Fruit fly (Drosophila melanogaster) whole organism, embryonic: ENCODE measurements around the gene CG43980.

Experiments used
- Awh ChIP-seq: fragments of 200-800 bp; sonication (Bioruptor generic); IDR thresholded peaks from 2 replicates; pipeline ENCODE4, ENCODE4 v1.3.6; 2022; ENCODE audit warnings: missing biosample characterization, missing genetic modification characterization
- Blimp-1 ChIP-seq: fragments of 200-800 bp; sonication (Bioruptor generic); optimal IDR thresholded peaks from 3 replicates; lab custom pipeline; 2018; ENCODE audit warnings: missing biosample characterization, missing genetic modification characterization, mild to moderate bottlenecking, moderate library complexity, missing genetic modification reagents
- CG10959 ChIP-seq: fragments of 200-800 bp; sonication (Bioruptor generic); IDR thresholded peaks from 2 replicates; pipeline ENCODE4 v1.3.6; 2022; ENCODE audit warnings: missing biosample characterization, missing genetic modification characterization
- CG12659 ChIP-seq: fragments of 200-800 bp; sonication (Bioruptor generic); optimal IDR thresholded peaks from 3 replicates; lab custom pipeline; 2017; ENCODE audit warnings: mild to moderate bottlenecking, missing biosample characterization, missing genetic modification reagents, missing genetic modification characterization
- CG12744 ChIP-seq: fragments of 200-800 bp; sonication (Bioruptor generic); optimal IDR thresholded peaks from 2 replicates; lab custom pipeline; 2016; ENCODE audit warnings: missing biosample characterization, missing genetic modification characterization
- CG12769 ChIP-seq: fragments of 200-800 bp; sonication (Bioruptor generic); optimal IDR thresholded peaks from 2 replicates; lab custom pipeline; 2019; ENCODE audit warnings: missing biosample characterization, mild to moderate bottlenecking, missing genetic modification characterization, moderate library complexity
- CG1602 ChIP-seq: fragments of 200-800 bp; sonication (Bioruptor generic); optimal IDR thresholded peaks from 3 replicates; lab custom pipeline; 2016; ENCODE audit warnings: missing biosample characterization, missing genetic modification characterization
- CG16863 ChIP-seq: fragments of 200-800 bp; sonication (Bioruptor generic); optimal IDR thresholded peaks from 3 replicates; lab custom pipeline; 2016; ENCODE audit warnings: missing biosample characterization, missing genetic modification characterization
- CG7745 ChIP-seq: fragments of 200-800 bp; sonication (Bioruptor generic); optimal IDR thresholded peaks from 2 replicates; lab custom pipeline; 2018; ENCODE audit warnings: missing biosample characterization, mild to moderate bottlenecking, missing genetic modification characterization, moderate library complexity
- CG9437 ChIP-seq: fragments of 200-800 bp; sonication (Bioruptor generic); optimal IDR thresholded peaks from 2 replicates; lab custom pipeline; 2018; ENCODE audit warnings: missing biosample characterization, mild to moderate bottlenecking, missing genetic modification characterization
- D ChIP-seq, 2 experiments: fragments of 200-800 bp in 1 of 2; fragments of >200 bp in 1 of 2; sonication (Bioruptor generic) in 1 of 2; optimal IDR thresholded peaks; 2 replicates in 1 of 2; 3 replicates in 1 of 2; lab custom pipeline; 2017; ENCODE audit warnings: mild to moderate bottlenecking in 1 of 2, missing biosample characterization in 1 of 2, missing genetic modification characterization in 1 of 2, missing genetic modification reagents in 1 of 2
- Fer2 ChIP-seq: fragments of 200-800 bp; sonication (Bioruptor generic); optimal IDR thresholded peaks from 2 replicates; lab custom pipeline; 2018; ENCODE audit warnings: missing biosample characterization, mild to moderate bottlenecking, missing genetic modification characterization, moderate library complexity
- Hr39 ChIP-seq: fragments of >200 bp; optimal IDR thresholded peaks from 2 replicates; lab custom pipeline; 2017
- Kr ChIP-seq: fragments of 200-800 bp; sonication (Bioruptor generic); optimal IDR thresholded peaks from 2 replicates; lab custom pipeline; 2017; ENCODE audit warnings: missing biosample characterization, mild to moderate bottlenecking, missing genetic modification characterization
- Med ChIP-seq: fragments of 200-800 bp; sonication (Bioruptor generic); peaks from one replicate; lab custom pipeline; 2016; ENCODE audit warnings: missing biosample characterization, missing genetic modification characterization, mild to moderate bottlenecking, inconsistent platforms, moderate library complexity
- abd-A ChIP-seq: fragments of 200-800 bp; sonication (Bioruptor generic); optimal IDR thresholded peaks from 3 replicates; lab custom pipeline; 2019; ENCODE audit warnings: missing biosample characterization, mild to moderate bottlenecking, missing genetic modification characterization, moderate library complexity
- al ChIP-seq: fragments of 200-800 bp; sonication (Bioruptor generic); IDR thresholded peaks from 2 replicates; pipeline ENCODE4 v1.3.6; 2022; ENCODE audit warnings: missing biosample characterization, missing genetic modification characterization
- ase ChIP-seq: fragments of 200-800 bp; sonication (Bioruptor generic); IDR thresholded peaks from 3 replicates; pipeline ENCODE4 v1.3.6; 2022; ENCODE audit warnings: missing biosample characterization, missing genetic modification characterization
- cg ChIP-seq: fragments of 200-800 bp; sonication (Bioruptor generic); optimal IDR thresholded peaks from 3 replicates; lab custom pipeline; 2019; ENCODE audit warnings: missing biosample characterization, mild to moderate bottlenecking, missing genetic modification characterization, moderate library complexity
- chinmo ChIP-seq: fragments of 200-800 bp; sonication (Bioruptor generic); IDR thresholded peaks from 4 replicates; pipeline ENCODE4 v1.3.6; 2022; ENCODE audit warnings: missing biosample characterization, missing genetic modification characterization; ENCODE audit not compliant: partially characterized antibody
- grn ChIP-seq: fragments of 200-800 bp; sonication (Bioruptor generic); optimal IDR thresholded peaks from 3 replicates; lab custom pipeline; 2017; ENCODE audit warnings: missing biosample characterization, missing genetic modification characterization
- kni ChIP-seq: fragments of 200-800 bp; sonication (Bioruptor generic); optimal IDR thresholded peaks from 3 replicates; lab custom pipeline; 2017; ENCODE audit warnings: mild to moderate bottlenecking, missing biosample characterization, missing genetic modification reagents, missing genetic modification characterization
- nerfin-2 ChIP-seq: fragments of 200-800 bp; sonication (Bioruptor generic); IDR thresholded peaks from 2 replicates; pipeline ENCODE4 v1.3.6; 2022; ENCODE audit warnings: missing biosample characterization, missing genetic modification characterization; ENCODE audit not compliant: partially characterized antibody
- p53 ChIP-seq: fragments of 200-800 bp; sonication (Bioruptor generic); optimal IDR thresholded peaks from 2 replicates; lab custom pipeline; 2016; ENCODE audit warnings: missing biosample characterization, missing genetic modification characterization
- pfk ChIP-seq: fragments of 200-800 bp; sonication (Bioruptor generic); optimal IDR thresholded peaks from 2 replicates; lab custom pipeline; 2018; ENCODE audit warnings: missing biosample characterization, mild to moderate bottlenecking, missing genetic modification characterization, moderate library complexity
- sd ChIP-seq: fragments of 200-800 bp; sonication (Bioruptor generic); optimal IDR thresholded peaks from 3 replicates; lab custom pipeline; 2018; ENCODE audit warnings: missing biosample characterization, mild to moderate bottlenecking, missing genetic modification characterization, moderate library complexity
- tll ChIP-seq, 2 experiments: fragments of 200-800 bp in 1 of 2; fragments of >200 bp in 1 of 2; sonication (Bioruptor generic) in 1 of 2; optimal IDR thresholded peaks; 2 replicates each; lab custom pipeline; 2017 to 2019; ENCODE audit warnings: missing biosample characterization in 2 of 2, missing genetic modification characterization in 2 of 2, mild to moderate bottlenecking in 1 of 2, moderate library complexity in 1 of 2
- trem ChIP-seq: fragments of 200-800 bp; optimal IDR thresholded peaks from 3 replicates; lab custom pipeline; 2019; ENCODE audit warnings: missing biosample characterization, mild to moderate bottlenecking, missing genetic modification characterization, moderate library complexity
- tx ChIP-seq: fragments of 200-800 bp; sonication (Bioruptor generic); optimal IDR thresholded peaks from 2 replicates; lab custom pipeline; 2016; ENCODE audit warnings: missing biosample characterization, missing genetic modification characterization
- zen ChIP-seq: fragments of 200-800 bp; sonication (Bioruptor generic); optimal IDR thresholded peaks from 3 replicates; lab custom pipeline; 2018; ENCODE audit warnings: missing biosample characterization, mild to moderate bottlenecking, missing genetic modification characterization, moderate library complexity

CG43980 gene

DNA sequence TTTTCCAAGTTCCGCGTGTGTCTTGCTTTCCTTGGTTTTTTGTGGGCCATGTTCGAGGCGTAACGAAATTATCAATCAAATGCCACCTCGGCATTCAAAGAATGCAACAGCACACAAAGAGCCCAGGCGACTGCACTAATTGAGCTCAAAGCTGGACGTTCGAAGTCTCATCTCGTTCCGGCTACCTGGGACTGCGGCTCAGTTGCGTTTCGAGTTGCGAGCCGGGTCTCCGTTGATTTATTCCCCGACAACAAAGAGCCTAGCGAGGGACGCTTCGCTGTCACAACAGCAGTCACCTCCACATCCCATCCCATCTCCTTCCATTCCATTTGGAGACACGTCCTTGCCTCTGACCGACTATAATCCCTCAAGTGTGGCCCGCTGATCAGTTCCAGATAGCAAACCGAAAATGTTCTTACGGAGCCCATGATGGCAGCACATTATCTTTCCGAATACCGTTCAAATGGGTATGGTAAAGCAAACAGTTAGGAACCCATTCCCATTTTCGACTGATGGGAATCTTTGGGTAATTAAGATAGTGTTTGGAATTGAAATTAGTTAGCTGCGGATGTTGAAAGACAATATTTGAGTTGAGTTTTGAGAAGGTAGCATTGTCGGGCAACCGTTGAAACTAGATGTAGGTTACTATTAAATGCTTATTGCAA, 1.7 kb upstream of the CG43980 start:
- TF ChIP-seq pfk (GFP tag; lab: Kevin White, UChicago) (peak; percentile 51), CG7745 (tag; lab: Kevin White, UChicago) (peak; percentile 50), zen (tag; lab: Kevin White, UChicago) (peak; percentile 43), ase (GFP tag; lab: Robert Waterston, UW) (no peak), Kr (GFP tag; lab: Kevin White, UChicago) (peak; percentile 25), kni (peak; percentile 56), grn (GFP tag; lab: Kevin White, UChicago) (peak; percentile 90), CG9437 (GFP tag; lab: Kevin White, UChicago) (no peak), tll (GFP tag; optimal IDR thresholded peaks at IDR 0.05; lab: Kevin White, UChicago) (peak in 1 of 2 experiments; percentile 23), D (optimal IDR thresholded peaks at IDR 0.05; lab: Kevin White, UChicago) (peak; percentile 68), D (GFP tag; optimal IDR thresholded peaks at IDR 0.05; lab: Kevin White, UChicago) (no peak), al (GFP tag; lab: Robert Waterston, UW) (0 out of 2 replicates have a peak, but pooled peaks have one; percentile 8), CG16863 (GFP tag; lab: Kevin White, UChicago) (no peak), sd (peak; percentile 34)

DNA sequence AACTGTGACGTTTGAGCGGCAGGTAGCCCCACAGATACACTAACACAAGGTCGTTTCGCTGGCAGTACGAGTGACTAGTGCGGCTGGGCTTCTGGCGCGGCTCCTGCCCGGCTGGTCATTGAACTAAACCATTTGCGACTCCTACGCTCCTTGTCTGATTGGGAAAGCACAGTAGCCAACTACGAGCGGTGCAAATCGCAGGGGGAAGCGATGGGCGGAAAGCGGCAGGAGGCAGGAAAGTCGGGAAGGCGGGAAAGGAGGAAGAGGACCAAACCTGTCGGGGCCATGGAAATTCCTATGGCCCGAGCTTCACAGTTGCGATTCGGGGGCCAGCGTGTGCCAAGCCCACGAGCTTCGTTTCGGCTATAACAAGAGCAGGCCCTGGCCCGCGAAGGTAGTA, 582 bp upstream of the CG43980 start:
- no peak for TF ChIP-seq Fer2 (tag; lab: Kevin White, UChicago)
- TF ChIP-seq CG10959: no peak
- peak; percentile 1 for TF ChIP-seq Hr39
- peak; percentile 68 for TF ChIP-seq Med (GFP tag; lab: Kevin White, UChicago)

DNA sequence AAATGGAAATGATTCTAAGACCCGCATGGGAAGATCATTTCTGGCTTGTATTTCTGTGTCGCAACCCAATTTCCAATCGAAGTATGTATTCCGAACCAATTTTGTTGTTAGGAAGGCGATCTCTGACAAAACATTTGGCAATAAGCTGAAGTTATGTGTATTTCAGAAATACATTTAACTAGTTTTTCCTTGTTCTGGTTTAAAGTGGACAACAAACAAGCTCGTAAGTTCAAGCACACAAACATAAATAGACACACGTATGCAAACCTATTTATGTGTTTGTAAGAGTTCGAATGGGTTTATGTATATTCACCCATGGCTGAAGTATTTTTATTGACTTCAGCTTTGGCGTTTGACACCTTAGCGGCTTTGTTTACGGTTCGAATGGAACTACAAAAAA, 1.1 kb downstream of the CG43980 start:
- TF ChIP-seq CG12769 (tag; lab: Kevin White, UChicago): peak; percentile 32
- TF ChIP-seq cg (GFP tag; lab: Kevin White, UChicago): peak; percentile 9
- TF ChIP-seq tx (GFP tag; lab: Kevin White, UChicago): no peak
- TF ChIP-seq sd: peak; percentile 60
- 0 out of 4 replicates have a peak, but pooled peaks have one; percentile 39 for TF ChIP-seq chinmo (GFP tag; lab: Robert Waterston, UW)
- TF ChIP-seq abd-A (tag; lab: Kevin White, UChicago): peak; percentile 59
- TF ChIP-seq trem (tag; lab: Kevin White, UChicago): no peak

DNA sequence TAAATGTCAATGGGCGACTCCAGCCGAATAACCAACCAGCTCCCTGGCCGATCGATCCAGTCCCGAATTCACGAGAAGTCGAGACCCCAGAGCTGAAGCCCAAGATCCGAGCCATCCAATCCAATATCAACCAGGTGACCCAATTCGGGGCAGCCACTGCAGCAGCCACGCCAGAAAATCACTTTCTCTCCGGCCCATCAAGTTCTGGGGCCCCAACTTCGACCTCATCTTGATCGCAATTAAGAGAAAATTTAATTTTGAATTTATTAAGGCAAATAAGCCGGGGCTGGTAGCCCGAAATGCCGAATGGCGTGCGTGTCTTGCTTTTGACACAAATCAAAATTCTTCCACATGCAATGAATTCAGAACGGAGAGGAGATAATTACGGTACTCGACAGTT, 3.1 kb downstream of the CG43980 start:
- TF ChIP-seq nerfin-2 (GFP tag; lab: Robert Waterston, UW): no peak
- TF ChIP-seq Blimp-1 (GFP tag; lab: Kevin White, UChicago): peak; percentile 83
- no peak for TF ChIP-seq CG12659 (GFP tag; lab: Kevin White, UChicago)
- TF ChIP-seq Awh (GFP tag; lab: Robert Waterston, UW): peak; percentile 62

DNA sequence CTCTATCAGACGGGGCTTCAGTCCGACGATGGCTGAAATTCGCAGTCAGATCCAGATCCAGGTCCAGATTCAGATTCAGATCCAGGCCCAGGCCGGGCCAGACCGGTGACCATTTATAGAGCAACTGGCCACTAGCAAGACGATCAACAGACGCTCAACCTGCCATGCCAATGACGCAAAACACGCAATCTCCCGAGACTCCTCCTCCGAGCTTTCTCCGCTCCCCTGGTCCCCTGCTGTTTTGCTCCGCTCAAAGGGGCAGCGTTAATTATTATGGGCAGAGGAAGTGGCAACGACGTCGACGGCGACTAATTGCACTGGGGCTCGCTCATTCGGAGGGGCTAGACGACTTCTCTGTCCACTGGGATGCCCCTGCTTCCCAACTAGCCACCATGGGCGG, 6.7 kb downstream of the CG43980 start:
- TF ChIP-seq CG12744 (GFP tag; lab: Kevin White, UChicago) (no peak), CG1602 (GFP tag; lab: Kevin White, UChicago) (no peak), p53 (GFP tag; lab: Kevin White, UChicago) (no peak), Awh (GFP tag; lab: Robert Waterston, UW) (peak; percentile 49)
